Fruit fly (Drosophila melanogaster) whole organism, pupa: ENCODE measurements around the gene Nin.

Experiments
- CG10348 ChIP-seq: fragments of 200-800 bp; sonication (Bioruptor generic); IDR thresholded peaks from 2 replicates; pipeline ENCODE4 v1.3.6; 2022; ENCODE audit warnings: missing biosample characterization, missing genetic modification characterization
- CG12605 ChIP-seq: fragments of 200-800 bp; sonication (Bioruptor generic); IDR thresholded peaks from 2 replicates; pipeline ENCODE4 v1.3.6; 2022; ENCODE audit warnings: missing biosample characterization, missing genetic modification characterization
- CG14655 ChIP-seq: fragments of 200-800 bp; sonication (Bioruptor generic); optimal IDR thresholded peaks from 3 replicates; lab custom pipeline; 2017; ENCODE audit warnings: mild to moderate bottlenecking, missing biosample characterization, missing genetic modification reagents, missing genetic modification characterization
- CG17806 ChIP-seq: fragments of 200-800 bp; sonication (Bioruptor generic); optimal IDR thresholded peaks from 2 replicates; lab custom pipeline; 2018; ENCODE audit warnings: missing biosample characterization, mild to moderate bottlenecking, missing genetic modification characterization, moderate library complexity
- CG32121 ChIP-seq: fragments of 200-800 bp; sonication (Bioruptor generic); IDR thresholded peaks from 2 replicates; pipeline ENCODE4 v1.3.6; 2022; ENCODE audit warnings: missing biosample characterization, missing genetic modification characterization
- CG34367 ChIP-seq: fragments of 200-800 bp; sonication (Bioruptor generic); optimal IDR thresholded peaks from 2 replicates; lab custom pipeline; 2018; ENCODE audit warnings: missing biosample characterization, mild to moderate bottlenecking, missing genetic modification characterization
- CG8301 ChIP-seq: fragments of 200-800 bp; sonication (Bioruptor generic); optimal IDR thresholded peaks from 2 replicates; lab custom pipeline; 2018; ENCODE audit warnings: missing biosample characterization, mild to moderate bottlenecking, missing genetic modification characterization
- CG9948 ChIP-seq: fragments of 200-800 bp; sonication (Bioruptor generic); optimal IDR thresholded peaks from 2 replicates; lab custom pipeline; 2018; ENCODE audit warnings: missing biosample characterization, mild to moderate bottlenecking, missing genetic modification characterization, moderate library complexity
- D1 ChIP-seq: fragments of 200-800 bp; sonication (Bioruptor generic); optimal IDR thresholded peaks from 2 replicates; lab custom pipeline; 2018; ENCODE audit warnings: missing biosample characterization, mild to moderate bottlenecking, missing genetic modification characterization, moderate library complexity
- EcR ChIP-seq: fragments of 200-800 bp; sonication (Bioruptor generic); optimal IDR thresholded peaks from 3 replicates; lab custom pipeline; 2019; ENCODE audit warnings: missing biosample characterization, missing genetic modification characterization, mild to moderate bottlenecking, moderate library complexity, missing genetic modification reagents
- Pif1A ChIP-seq: fragments of 200-800 bp; sonication (Bioruptor generic); optimal IDR thresholded peaks from 3 replicates; lab custom pipeline; 2016; ENCODE audit warnings: missing biosample characterization, missing genetic modification characterization
- Pif1B ChIP-seq: fragments of 200-800 bp; sonication (Bioruptor generic); optimal IDR thresholded peaks from 3 replicates; lab custom pipeline; 2016; ENCODE audit warnings: missing biosample characterization, missing genetic modification characterization
- fd96Ca ChIP-seq: fragments of 200-800 bp; sonication (Bioruptor generic); IDR thresholded peaks from 3 replicates; pipeline ENCODE4 v1.3.6; 2022; ENCODE audit warnings: missing biosample characterization, missing genetic modification characterization

DNA sequence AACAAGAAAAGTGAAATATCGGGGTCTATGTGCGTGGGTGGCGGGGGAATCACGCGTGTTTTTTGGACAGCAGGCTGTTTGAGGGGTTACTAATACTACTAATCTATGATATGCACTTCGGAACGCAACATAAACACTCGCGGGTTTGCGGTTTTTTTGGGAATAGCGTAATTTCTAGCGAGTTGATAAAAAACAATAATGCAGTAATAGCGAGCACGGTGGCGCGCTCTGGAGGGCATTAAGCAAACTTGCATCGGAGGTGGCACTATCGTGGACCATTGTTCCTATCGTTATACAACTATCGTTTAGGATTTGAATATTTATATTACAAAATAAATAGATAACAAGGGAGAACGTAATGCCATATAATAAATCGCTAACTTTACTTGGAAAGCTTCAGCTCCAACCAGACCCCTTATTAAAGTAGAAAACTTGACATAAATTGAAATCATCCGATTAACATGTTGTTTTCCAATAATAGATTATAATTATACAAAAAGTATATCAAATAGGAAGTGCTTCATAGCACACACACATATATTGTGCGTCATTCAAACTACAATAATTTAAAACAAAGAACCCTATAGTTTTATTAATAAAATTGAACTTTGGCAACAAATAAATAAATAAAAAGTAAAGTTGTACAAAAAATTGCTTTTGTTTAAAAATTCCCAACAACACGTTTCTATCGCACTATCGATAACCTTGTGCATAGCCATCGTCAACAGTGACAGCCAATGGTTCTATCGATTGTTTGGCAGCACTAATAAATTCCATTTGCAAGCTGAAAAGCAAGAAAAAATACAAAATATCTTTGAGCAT, at the start of gene Nin, which contains the start of gene Bub1:
- TF ChIP-seq Pif1A (GFP tag; lab: Kevin White, UChicago) = no peak
- no peak for TF ChIP-seq CG8301 (tag; lab: Kevin White, UChicago)
- TF ChIP-seq CG14655 (GFP tag; lab: Kevin White, UChicago) = no peak
- TF ChIP-seq CG12605 (GFP tag; lab: Robert Waterston, UW) = no peak
- no peak for TF ChIP-seq fd96Ca (GFP tag; lab: Robert Waterston, UW)
- TF ChIP-seq CG10348 (GFP tag; lab: Robert Waterston, UW) = no peak
- TF ChIP-seq CG34367 = no peak
- no peak for TF ChIP-seq CG32121 (GFP tag; lab: Robert Waterston, UW)
- TF ChIP-seq CG9948 (tag; lab: Kevin White, UChicago) = no peak
- TF ChIP-seq CG17806 (tag; lab: Kevin White, UChicago) = no peak
- TF ChIP-seq Pif1B (GFP tag; lab: Kevin White, UChicago) = no peak
- TF ChIP-seq EcR (GFP tag; lab: Kevin White, UChicago) = no peak
- TF ChIP-seq D1 (tag; lab: Kevin White, UChicago) = no peak
